Worm (Caenorhabditis elegans): Measurements from ENCODE around the gene sem-5.

DNA sequence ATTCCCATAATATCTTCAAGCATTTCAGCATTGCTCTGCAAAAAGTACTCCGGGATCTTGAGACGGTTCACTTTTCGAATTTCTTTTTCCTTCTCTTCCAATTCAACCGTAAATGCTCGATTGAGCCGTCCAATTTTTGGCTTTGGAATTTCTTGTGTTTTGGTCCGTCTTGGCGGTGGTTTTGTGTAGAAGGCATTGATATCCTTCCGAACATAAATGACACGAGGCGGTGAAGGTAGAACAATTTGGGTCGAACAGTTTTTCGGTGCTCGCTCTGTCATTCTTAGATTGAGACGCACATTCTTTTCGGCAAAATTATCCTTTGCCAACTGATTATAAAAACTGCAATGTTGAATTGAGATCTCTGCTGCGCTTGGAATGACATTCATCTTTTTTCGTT is 18.8 kb downstream of the sem-5 start:
- TF ChIP-seq unc-62 (GFP tag; optimal IDR thresholded peaks at IDR 0.05) (no peak), cebp-2 (GFP tag; IDR thresholded peaks at IDR 0.05) (no peak), hlh-26 (GFP tag; conservative IDR thresholded peaks at IDR 0.05) (no peak), die-1 (tag; optimal IDR thresholded peaks at IDR 0.05) (no peak), lin-40 (tag; optimal IDR thresholded peaks at IDR 0.05) (no peak), F39B2.1 (GFP tag; IDR thresholded peaks at IDR 0.05) (no peak), B0261.1 (tag; optimal IDR thresholded peaks at IDR 0.05) (no peak)
